Fruit fly (Drosophila melanogaster): ENCODE data around the gene Itpr.

Itpr gene

dm6 chr3R:5518627-5519026 lies 1.7 kb downstream of the Itpr start (continued):
- TF ChIP-seq zfh1 (GFP tag; IDR thresholded peaks at IDR 0.05) (peak; percentile 72), CG16815 (GFP tag; optimal IDR thresholded peaks at IDR 0.05) (peak; percentile 21), fu2 (GFP tag; optimal IDR thresholded peaks at IDR 0.05) (no peak), CG16779 (GFP tag; IDR thresholded peaks at IDR 0.05) (no peak), phol (tag; optimal IDR thresholded peaks at IDR 0.05) (peak; percentile 64), CG13123 (GFP tag; optimal IDR thresholded peaks at IDR 0.05) (no peak), Atf3 (GFP tag; optimal IDR thresholded peaks at IDR 0.05) (peak; percentile 15), tup (GFP tag; optimal IDR thresholded peaks at IDR 0.05) (no peak), CG10209 (GFP tag; optimal IDR thresholded peaks at IDR 0.05) (peak; percentile 38), D19B (GFP tag; optimal IDR thresholded peaks at IDR 0.05) (peak; percentile 17), Antp (GFP tag; optimal IDR thresholded peaks at IDR 0.05) (peak; percentile 71), Atf6 (GFP tag; IDR thresholded peaks at IDR 0.05) (0 out of 2 replicates have a peak, but pooled peaks have one; percentile 18), al (GFP tag; IDR thresholded peaks at IDR 0.05) (no peak), CG11247 (GFP tag; IDR thresholded peaks at IDR 0.05) (no peak), Sox100B (GFP tag; optimal IDR thresholded peaks at IDR 0.05) (no peak), CG12071 (GFP tag; optimal IDR thresholded peaks at IDR 0.05) (peak; percentile 47), slou (GFP tag; optimal IDR thresholded peaks at IDR 0.05) (no peak), Lhr (GFP tag; optimal IDR thresholded peaks at IDR 0.05) (no peak), Sry-β (GFP tag; optimal IDR thresholded peaks at IDR 0.05) (peak; percentile 11), Optix (GFP tag; IDR thresholded peaks at IDR 0.05) (peak; percentile 17; the same call in 1 of the 3 replicates), schlank (tag; optimal IDR thresholded peaks at IDR 0.05) (no peak), sim (GFP tag; IDR thresholded peaks at IDR 0.05) (0 out of 2 replicates have a peak, but pooled peaks have one; percentile 32), ham (GFP tag; IDR thresholded peaks at IDR 0.05) (no peak), hb (GFP tag; IDR thresholded peaks at IDR 0.05; ENCODE audit: partially characterized antibody) (no peak), trh (GFP tag; optimal IDR thresholded peaks at IDR 0.05) (no peak), Dip2 (GFP tag; IDR thresholded peaks at IDR 0.05) (no peak), gsb-n (tag; optimal IDR thresholded peaks at IDR 0.05) (peak; percentile 48), CG8944 (GFP tag; optimal IDR thresholded peaks at IDR 0.05) (peak; percentile 38), CG14860 (GFP tag; IDR thresholded peaks at IDR 0.05; ENCODE audit: partially characterized antibody) (no peak), pnt (GFP tag; optimal IDR thresholded peaks at IDR 0.05) (peak; percentile 36), CG1647 (GFP tag; optimal IDR thresholded peaks at IDR 0.05) (no peak), sob (GFP tag; IDR thresholded peaks at IDR 0.05) (no peak), gem (tag; optimal IDR thresholded peaks at IDR 0.05) (peak; percentile 72), caup (GFP tag; optimal IDR thresholded peaks at IDR 0.05; ENCODE audit: severe bottlenecking) (no peak), Gug (GFP tag; IDR thresholded peaks at IDR 0.05) (peak; percentile 40; the same call in 1 of the 4 replicates), HmgZ (tag; optimal IDR thresholded peaks at IDR 0.05) (no peak), B-H1 (GFP tag; IDR thresholded peaks at IDR 0.05) (peak; percentile 28; the same call in 1 of the 3 replicates), ci (GFP tag; IDR thresholded peaks at IDR 0.05) (peak; percentile 76), CG12659 (GFP tag; optimal IDR thresholded peaks at IDR 0.05) (peak; percentile 42), CG31365 (tag; optimal IDR thresholded peaks at IDR 0.05) (peak; percentile 13), cas (GFP tag; IDR thresholded peaks at IDR 0.05) (no peak), Atf-2 (GFP tag; optimal IDR thresholded peaks at IDR 0.05) (peak; percentile 44), fd3F (GFP tag; optimal IDR thresholded peaks at IDR 0.05) (peak; percentile 33), Hr51 (GFP tag; optimal IDR thresholded peaks at IDR 0.05) (peak in 1 of 2 experiments; percentile 70), mld (GFP tag; IDR thresholded peaks at IDR 0.05; ENCODE audit: partially characterized antibody) (no peak), sd (tag; optimal IDR thresholded peaks at IDR 0.05) (peak; percentile 5), Sry-δ (GFP tag; optimal IDR thresholded peaks at IDR 0.05) (no peak), sc (optimal IDR thresholded peaks at IDR 0.05) (no peak), sc (GFP tag; optimal IDR thresholded peaks at IDR 0.05) (peak; percentile 20), corto (GFP tag; optimal IDR thresholded peaks at IDR 0.05) (no peak), CG1602 (GFP tag; optimal IDR thresholded peaks at IDR 0.05) (no peak)
